Fruit fly (Drosophila melanogaster) whole organism, embryonic: ENCODE data around the gene RpL37-1.

Experiments
- Atf6 ChIP-seq: fragments of 200-800 bp; sonication (Bioruptor generic); IDR thresholded peaks from 2 replicates; pipeline ENCODE4 v1.3.6; 2022; ENCODE audit warnings: missing biosample characterization, missing genetic modification characterization
- CG10565 ChIP-seq: fragments of 200-800 bp; sonication (Bioruptor generic); optimal IDR thresholded peaks from 3 replicates; lab custom pipeline; 2016; ENCODE audit warnings: missing biosample characterization, mild to moderate bottlenecking, missing genetic modification characterization
- CG10979 ChIP-seq: fragments of 200-800 bp; sonication (Bioruptor generic); optimal IDR thresholded peaks from 2 replicates; lab custom pipeline; 2018; ENCODE audit warnings: missing biosample characterization, mild to moderate bottlenecking, missing genetic modification characterization, moderate library complexity
- CG11398 ChIP-seq: fragments of 200-800 bp; sonication (Bioruptor generic); optimal IDR thresholded peaks from 2 replicates; lab custom pipeline; 2016; ENCODE audit warnings: missing biosample characterization, missing genetic modification characterization
- CG12744 ChIP-seq: fragments of 200-800 bp; sonication (Bioruptor generic); optimal IDR thresholded peaks from 2 replicates; lab custom pipeline; 2016; ENCODE audit warnings: missing biosample characterization, missing genetic modification characterization
- CG13624 ChIP-seq: fragments of 200-800 bp; sonication (Bioruptor generic); optimal IDR thresholded peaks from 2 replicates; lab custom pipeline; 2016; ENCODE audit warnings: missing biosample characterization, missing genetic modification characterization
- CG15269 ChIP-seq: fragments of 200-800 bp; sonication (Bioruptor generic); optimal IDR thresholded peaks from 2 replicates; lab custom pipeline; 2018; ENCODE audit warnings: missing biosample characterization, mild to moderate bottlenecking, missing genetic modification characterization, moderate library complexity
- CG18011 ChIP-seq: fragments of 200-800 bp; sonication (Bioruptor generic); optimal IDR thresholded peaks from 2 replicates; lab custom pipeline; 2017; ENCODE audit warnings: missing biosample characterization, missing genetic modification characterization, mild to moderate bottlenecking, moderate library complexity, missing genotype
- CG2120 ChIP-seq: fragments of 200-800 bp; sonication (Bioruptor generic); optimal IDR thresholded peaks from 3 replicates; lab custom pipeline; 2016; ENCODE audit warnings: missing biosample characterization, missing genetic modification characterization
- CG2129 ChIP-seq: fragments of 200-800 bp; sonication (Bioruptor generic); IDR thresholded peaks from 2 replicates; pipeline ENCODE4 v1.3.6; 2022; ENCODE audit warnings: missing biosample characterization, missing genetic modification characterization; ENCODE audit not compliant: partially characterized antibody
- CG2889 ChIP-seq: fragments of 200-800 bp; sonication (Bioruptor generic); IDR thresholded peaks from 3 replicates; pipeline ENCODE4 v1.3.6; 2022; ENCODE audit warnings: missing biosample characterization, missing genetic modification characterization
- CG31224 ChIP-seq: fragments of 200-800 bp; sonication (Bioruptor generic); IDR thresholded peaks from 2 replicates; pipeline ENCODE4 v1.3.6; 2022; ENCODE audit warnings: missing biosample characterization, missing genetic modification characterization
- CG33213 ChIP-seq: fragments of 200-800 bp; sonication (Bioruptor generic); optimal IDR thresholded peaks from 3 replicates; lab custom pipeline; 2016; ENCODE audit warnings: missing biosample characterization, missing genetic modification characterization
- CG5180 ChIP-seq: fragments of 200-800 bp; sonication (Bioruptor generic); optimal IDR thresholded peaks from 3 replicates; lab custom pipeline; 2017; ENCODE audit warnings: missing biosample characterization, missing genetic modification characterization, mild to moderate bottlenecking, moderate library complexity, missing genetic modification reagents
- CG6765 ChIP-seq: fragments of 200-800 bp; sonication (Bioruptor generic); optimal IDR thresholded peaks from 3 replicates; lab custom pipeline; 2017; ENCODE audit warnings: missing biosample characterization, mild to moderate bottlenecking, missing genetic modification characterization
- CG8290 ChIP-seq, 3 experiments: fragments of 200-800 bp; sonication (Bioruptor generic); optimal IDR thresholded peaks; 2 replicates each; lab custom pipeline; 2016 to 2019; ENCODE audit warnings: missing biosample characterization in 3 of 3, missing genetic modification characterization in 3 of 3, mild to moderate bottlenecking in 2 of 3, moderate library complexity in 1 of 3
- CG9932 ChIP-seq: fragments of 200-800 bp; sonication (Bioruptor generic); IDR thresholded peaks from 2 replicates; pipeline ENCODE4 v1.3.6; 2022; ENCODE audit warnings: missing biosample characterization, missing genetic modification characterization
- CkIIα-i1 ChIP-seq: fragments of 200-800 bp; sonication (Bioruptor generic); IDR thresholded peaks from 2 replicates; pipeline ENCODE4 v1.3.6; 2022; ENCODE audit warnings: missing biosample characterization, missing genetic modification characterization
- D19B ChIP-seq: fragments of 200-800 bp; sonication (Bioruptor generic); optimal IDR thresholded peaks from 2 replicates; lab custom pipeline; 2017; ENCODE audit warnings: missing biosample characterization, mild to moderate bottlenecking, missing genetic modification characterization
- Doc3 ChIP-seq: fragments of 200-800 bp; sonication (Bioruptor generic); IDR thresholded peaks from 3 replicates; pipeline ENCODE4 v1.3.6; 2022; ENCODE audit warnings: missing biosample characterization, missing genetic modification characterization; ENCODE audit not compliant: partially characterized antibody
- E2f2 ChIP-seq: fragments of 200-800 bp; sonication (Bioruptor generic); IDR thresholded peaks from 2 replicates; pipeline ENCODE4 v1.3.6; 2022; ENCODE audit warnings: missing biosample characterization, missing genetic modification characterization
- ERR ChIP-seq: fragments of 200-800 bp; sonication (Bioruptor generic); optimal IDR thresholded peaks from 2 replicates; lab custom pipeline; 2016; ENCODE audit warnings: missing biosample characterization, missing genetic modification characterization
- Fer1 ChIP-seq: fragments of 200-800 bp; sonication (Bioruptor generic); optimal IDR thresholded peaks from 2 replicates; lab custom pipeline; 2017; ENCODE audit warnings: missing biosample characterization, mild to moderate bottlenecking, missing genetic modification characterization
- Hr39 ChIP-seq: fragments of >200 bp; optimal IDR thresholded peaks from 2 replicates; lab custom pipeline; 2017
- Oli ChIP-seq: fragments of 200-800 bp; sonication (Bioruptor generic); optimal IDR thresholded peaks from 2 replicates; lab custom pipeline; 2018; ENCODE audit warnings: missing biosample characterization, mild to moderate bottlenecking, missing genetic modification characterization, moderate library complexity
- PHDP ChIP-seq: fragments of 200-800 bp; sonication (Bioruptor generic); optimal IDR thresholded peaks from 3 replicates; lab custom pipeline; 2018; ENCODE audit warnings: missing biosample characterization, mild to moderate bottlenecking, missing genetic modification characterization, moderate library complexity
- Six4 ChIP-seq: fragments of 200-800 bp; sonication (Bioruptor generic); optimal IDR thresholded peaks from 2 replicates; lab custom pipeline; 2016; ENCODE audit warnings: missing biosample characterization, missing genetic modification characterization
- Trl ChIP-seq, 3 experiments: fragments of >200 bp in 2 of 3; fragments of 200-800 bp in 1 of 3; sonication (Bioruptor generic) in 1 of 3; optimal IDR thresholded peaks; 2 replicates in 1 of 3; 3 replicates in 2 of 3; lab custom pipeline; 2016 to 2017; ENCODE audit warnings: missing biosample characterization in 1 of 3, missing genetic modification characterization in 1 of 3
- Xrp1 ChIP-seq: fragments of 200-800 bp; sonication (Bioruptor generic); IDR thresholded peaks from 2 replicates; pipeline ENCODE4 v1.3.6; 2022; ENCODE audit warnings: missing biosample characterization, missing genetic modification characterization
- ap ChIP-seq: fragments of 200-800 bp; sonication (Bioruptor generic); IDR thresholded peaks from 2 replicates; pipeline ENCODE4 v1.3.6; 2022; ENCODE audit warnings: missing biosample characterization, missing genetic modification characterization
- az2 ChIP-seq: fragments of 200-800 bp; sonication (Bioruptor generic); optimal IDR thresholded peaks from 3 replicates; lab custom pipeline; 2016; ENCODE audit warnings: missing biosample characterization, missing genetic modification characterization
- dimm ChIP-seq: fragments of 200-800 bp; sonication (Bioruptor generic); IDR thresholded peaks from 2 replicates; pipeline ENCODE4 v1.3.6; 2022; ENCODE audit warnings: missing biosample characterization, missing genetic modification characterization
- disco-r ChIP-seq: fragments of 200-800 bp; sonication (Bioruptor generic); optimal IDR thresholded peaks from 2 replicates; lab custom pipeline; 2016; ENCODE audit warnings: missing biosample characterization, missing genetic modification characterization
- dysf ChIP-seq: fragments of 200-800 bp; sonication (Bioruptor generic); IDR thresholded peaks from 3 replicates; pipeline ENCODE4 v1.3.6; 2022; ENCODE audit warnings: missing biosample characterization, missing genetic modification characterization
- esg ChIP-seq: fragments of 200-800 bp; sonication (Bioruptor generic); conservative IDR thresholded peaks from 2 replicates; pipeline ENCODE4 v1.3.6; 2022; ENCODE audit warnings: missing biosample characterization, missing genetic modification characterization
- gce ChIP-seq: fragments of 200-800 bp; sonication (Bioruptor generic); IDR thresholded peaks from 3 replicates; pipeline ENCODE4 v1.3.6; 2022; ENCODE audit warnings: missing biosample characterization, missing genetic modification characterization
- gcm2 ChIP-seq: fragments of 200-800 bp; sonication (Bioruptor generic); optimal IDR thresholded peaks from 2 replicates; lab custom pipeline; 2016; ENCODE audit warnings: missing biosample characterization, missing genetic modification characterization
- gro ChIP-seq: fragments of 200-800 bp; sonication (Bioruptor generic); optimal IDR thresholded peaks from 2 replicates; lab custom pipeline; 2016; ENCODE audit warnings: missing biosample characterization, missing genetic modification characterization
- gsb ChIP-seq: fragments of 200-800 bp; sonication (Bioruptor generic); IDR thresholded peaks from 2 replicates; pipeline ENCODE4 v1.3.6; 2022; ENCODE audit warnings: missing biosample characterization, missing genetic modification characterization
- lilli ChIP-seq: fragments of 200-800 bp; sonication (Bioruptor generic); optimal IDR thresholded peaks from 3 replicates; lab custom pipeline; 2016; ENCODE audit warnings: missing biosample characterization, missing genetic modification characterization
- nom ChIP-seq: fragments of 200-800 bp; sonication (Bioruptor generic); optimal IDR thresholded peaks from 2 replicates; lab custom pipeline; 2017; ENCODE audit warnings: missing biosample characterization, missing genetic modification characterization, mild to moderate bottlenecking, moderate library complexity, missing genetic modification reagents
- otp ChIP-seq: fragments of 200-800 bp; sonication (Bioruptor generic); IDR thresholded peaks from 3 replicates; pipeline ENCODE4, ENCODE4 v1.3.6; 2022; ENCODE audit warnings: missing biosample characterization, missing genetic modification characterization
- peb ChIP-seq: fragments of 200-800 bp; sonication (Bioruptor generic); IDR thresholded peaks from 2 replicates; pipeline ENCODE4 v1.3.6; 2022; ENCODE audit warnings: missing biosample characterization, missing genetic modification characterization
- pho ChIP-seq: fragments of 200-800 bp; sonication (Bioruptor generic); optimal IDR thresholded peaks from 2 replicates; lab custom pipeline; 2016; ENCODE audit warnings: missing biosample characterization, missing genetic modification characterization
- pros ChIP-seq: fragments of 200-800 bp; sonication (Bioruptor generic); optimal IDR thresholded peaks from 3 replicates; lab custom pipeline; 2019; ENCODE audit warnings: missing biosample characterization, mild to moderate bottlenecking, missing genetic modification characterization, moderate library complexity
- scrt ChIP-seq: fragments of 200-800 bp; sonication (Bioruptor generic); optimal IDR thresholded peaks from 2 replicates; lab custom pipeline; 2018; ENCODE audit warnings: missing biosample characterization, mild to moderate bottlenecking, missing genetic modification characterization, moderate library complexity
- sd ChIP-seq: fragments of 200-800 bp; sonication (Bioruptor generic); optimal IDR thresholded peaks from 3 replicates; lab custom pipeline; 2018; ENCODE audit warnings: missing biosample characterization, mild to moderate bottlenecking, missing genetic modification characterization, moderate library complexity
- seq ChIP-seq: fragments of 200-800 bp; sonication (Bioruptor generic); IDR thresholded peaks from 2 replicates; pipeline ENCODE4 v1.3.6; 2022; ENCODE audit warnings: missing biosample characterization, missing genetic modification characterization
- slbo ChIP-seq: fragments of 200-800 bp; sonication (Bioruptor generic); IDR thresholded peaks from 2 replicates; pipeline ENCODE4 v1.3.6; 2022; ENCODE audit warnings: missing biosample characterization, missing genetic modification characterization
- tgo ChIP-seq: fragments of 200-800 bp; sonication (Bioruptor generic); IDR thresholded peaks from 3 replicates; pipeline ENCODE4 v1.3.6; 2022; ENCODE audit warnings: missing biosample characterization, missing genetic modification characterization
- zfh1 ChIP-seq: fragments of 200-800 bp; sonication (Bioruptor generic); IDR thresholded peaks from 3 replicates; pipeline ENCODE4 v1.3.6; 2022; ENCODE audit warnings: missing biosample characterization, missing genetic modification characterization

The RpL37-1 gene

dm6 chrX:15120116-15120515, 19.1 kb downstream of the RpL37-1 start (continued):
- TF ChIP-seq Oli (peak; percentile 50), az2 (GFP tag; lab: Kevin White, UChicago) (no peak), gcm2 (GFP tag; lab: Kevin White, UChicago) (no peak), zfh1 (GFP tag; lab: Robert Waterston, UW) (no peak), CG8290 (GFP tag; optimal IDR thresholded peaks at IDR 0.05; lab: Kevin White, UChicago) (no peak), CG8290 (tag; optimal IDR thresholded peaks at IDR 0.05; lab: Kevin White, UChicago) (peak in 1 of 2 experiments; percentile 75), CG2889 (GFP tag; lab: Robert Waterston, UW) (peak; percentile 34; the same call in 1 of the 3 replicates), esg (peak; percentile 38; the same call in 1 of the 2 replicates), tgo (no peak), pros (GFP tag; lab: Kevin White, UChicago) (no peak), CG18011 (GFP tag; lab: Kevin White, UChicago) (no peak), Trl (optimal IDR thresholded peaks at IDR 0.05; lab: Kevin White, UChicago) (no peak), Trl (GFP tag; optimal IDR thresholded peaks at IDR 0.05; lab: Kevin White, UChicago) (no peak), CG2129 (no peak), CkIIα-i1 (GFP tag; lab: Robert Waterston, UW) (no peak), gro (GFP tag; lab: Kevin White, UChicago) (peak; percentile 4), CG15269 (tag; lab: Kevin White, UChicago) (peak; percentile 57), gce (GFP tag; lab: Robert Waterston, UW) (no peak), seq (GFP tag; lab: Robert Waterston, UW) (no peak), scrt (GFP tag; lab: Kevin White, UChicago) (peak; percentile 11), CG10979 (tag; lab: Kevin White, UChicago) (no peak), CG9932 (peak; percentile 81), ERR (GFP tag; lab: Kevin White, UChicago) (no peak), Hr39 (lab: Kevin White, UChicago) (no peak), pho (GFP tag; lab: Kevin White, UChicago) (peak; percentile 32), peb (GFP tag; lab: Robert Waterston, UW) (no peak), ap (GFP tag; lab: Robert Waterston, UW) (no peak), E2f2 (GFP tag; lab: Robert Waterston, UW) (peak; percentile 17; the same call in 1 of the 2 replicates), PHDP (tag; lab: Kevin White, UChicago) (peak; percentile 53), slbo (peak; percentile 76), sd (peak; percentile 39), CG13624 (peak; percentile 33), CG11398 (GFP tag; lab: Kevin White, UChicago) (no peak), CG12744 (GFP tag; lab: Kevin White, UChicago) (no peak), CG31224 (GFP tag; lab: Robert Waterston, UW) (peak; percentile 54), Fer1 (GFP tag; lab: Kevin White, UChicago) (peak; percentile 35), CG2120 (GFP tag; lab: Kevin White, UChicago) (peak; percentile 77), CG10565 (GFP tag; lab: Kevin White, UChicago) (no peak), nom (no peak), CG6765 (GFP tag; lab: Kevin White, UChicago) (no peak), dimm (GFP tag; lab: Robert Waterston, UW) (no peak), D19B (GFP tag; lab: Kevin White, UChicago) (peak; percentile 7), lilli (GFP tag; lab: Kevin White, UChicago) (peak; percentile 69), otp (GFP tag; lab: Robert Waterston, UW) (no peak), Six4 (GFP tag; lab: Kevin White, UChicago) (no peak), disco-r (GFP tag; lab: Kevin White, UChicago) (no peak), Doc3 (GFP tag; lab: Robert Waterston, UW) (no peak), gsb (GFP tag; lab: Robert Waterston, UW) (0 out of 2 replicates have a peak, but pooled peaks have one; percentile 27), CG33213 (GFP tag; lab: Kevin White, UChicago) (no peak), Atf6 (GFP tag; lab: Robert Waterston, UW) (peak; percentile 73), Xrp1 (0 out of 2 replicates have a peak, but pooled peaks have one; percentile 25), dysf (GFP tag; lab: Robert Waterston, UW) (peak; percentile 73), CG5180 (no peak)
